Fruit fly (Drosophila melanogaster): ENCODE measurements around the gene SdicA.

Gene SdicA

dm6 chrX:20251069-20251468 lies 49.3 kb upstream of the SdicA start, which contains the start of the genes CG17068 and Rab10 (continued):
- TF ChIP-seq CG1603 (tag; optimal IDR thresholded peaks at IDR 0.05) (peak; percentile 60), fru (optimal IDR thresholded peaks at IDR 0.05) (no peak), CG14441 (GFP tag; IDR thresholded peaks at IDR 0.05) (no peak), vnd (GFP tag; IDR thresholded peaks at IDR 0.05; ENCODE audit: partially characterized antibody) (peak; percentile 91), lola (GFP tag; optimal IDR thresholded peaks at IDR 0.05) (no peak), Sin3A (optimal IDR thresholded peaks at IDR 0.05) (peak; percentile 86), btn (GFP tag; optimal IDR thresholded peaks at IDR 0.05) (no peak), CG17361 (GFP tag; IDR thresholded peaks at IDR 0.05) (no peak), Fer1 (GFP tag; optimal IDR thresholded peaks at IDR 0.05) (no peak), zen2 (GFP tag; IDR thresholded peaks at IDR 0.05; ENCODE audit: partially characterized antibody) (peak; percentile 91), CG14667 (GFP tag; IDR thresholded peaks at IDR 0.05) (no peak), B-H1 (GFP tag; IDR thresholded peaks at IDR 0.05) (no peak), CG9932 (GFP tag; IDR thresholded peaks at IDR 0.05) (peak; percentile 27; the same call in 1 of the 2 replicates), en (GFP tag; optimal IDR thresholded peaks at IDR 0.05) (no peak), Dek (tag; optimal IDR thresholded peaks at IDR 0.05) (no peak), Doc2 (GFP tag; IDR thresholded peaks at IDR 0.05) (no peak), Hr39 (optimal IDR thresholded peaks at IDR 0.05) (no peak), tll (GFP tag; optimal IDR thresholded peaks at IDR 0.05) (peak in 1 of 2 experiments; percentile 8), HmgD (GFP tag; optimal IDR thresholded peaks at IDR 0.05) (peak; percentile 32), croc (GFP tag; conservative IDR thresholded peaks at IDR 0.05) (no peak), HLH3B (GFP tag; IDR thresholded peaks at IDR 0.05) (no peak), lmd (GFP tag; IDR thresholded peaks at IDR 0.05) (no peak), eyg (GFP tag; optimal IDR thresholded peaks at IDR 0.05) (no peak), CG18619 (GFP tag; optimal IDR thresholded peaks at IDR 0.05) (no peak), ham (GFP tag; IDR thresholded peaks at IDR 0.05) (no peak), Dll (GFP tag; IDR thresholded peaks at IDR 0.05; ENCODE audit: partially characterized antibody) (peak; percentile 95), CG16813 (GFP tag; IDR thresholded peaks at IDR 0.05; ENCODE audit: partially characterized antibody) (peak; percentile 96), gfzf (GFP tag; optimal IDR thresholded peaks at IDR 0.05) (peak; percentile 32), CkIIα-i1 (GFP tag; IDR thresholded peaks at IDR 0.05) (no peak), slbo (GFP tag; IDR thresholded peaks at IDR 0.05) (no peak; the same call in 1 of the 2 replicates), CG15514 (GFP tag; optimal IDR thresholded peaks at IDR 0.05) (peak; percentile 59), pita (GFP tag; optimal IDR thresholded peaks at IDR 0.05) (no peak), CG12219 (GFP tag; optimal IDR thresholded peaks at IDR 0.05) (no peak), shn (GFP tag; optimal IDR thresholded peaks at IDR 0.05) (no peak), prd (optimal IDR thresholded peaks at IDR 0.05) (no peak), prd (GFP tag; IDR thresholded peaks at IDR 0.05) (0 out of 3 replicates have a peak, but pooled peaks have one; percentile 8), CG4424 (GFP tag; optimal IDR thresholded peaks at IDR 0.05) (peak; percentile 12), hbn (GFP tag; IDR thresholded peaks at IDR 0.05; ENCODE audit: partially characterized antibody) (peak; percentile 93), CG17186 (GFP tag; optimal IDR thresholded peaks at IDR 0.05) (peak; percentile 61), CG2129 (GFP tag; IDR thresholded peaks at IDR 0.05; ENCODE audit: partially characterized antibody) (peak; percentile 93), Xbp1 (GFP tag; optimal IDR thresholded peaks at IDR 0.05) (peak; percentile 14), Tbp (GFP tag; optimal IDR thresholded peaks at IDR 0.05) (no peak), nerfin-2 (GFP tag; IDR thresholded peaks at IDR 0.05; ENCODE audit: partially characterized antibody) (peak; percentile 88), CG34422 (GFP tag; IDR thresholded peaks at IDR 0.05) (no peak), sug (tag; optimal IDR thresholded peaks at IDR 0.05) (peak; percentile 19), dpn (GFP tag; optimal IDR thresholded peaks at IDR 0.05) (no peak), CG30020 (tag; optimal IDR thresholded peaks at IDR 0.05) (peak; percentile 37), Fer3 (tag; optimal IDR thresholded peaks at IDR 0.05) (no peak), CG15073 (GFP tag; optimal IDR thresholded peaks at IDR 0.05) (no peak), CG17328 (GFP tag; IDR thresholded peaks at IDR 0.05) (no peak), Rx (GFP tag; IDR thresholded peaks at IDR 0.05) (no peak), cad (GFP tag; optimal IDR thresholded peaks at IDR 0.05) (no peak)

Measured in whole organism, embryonic.